Worm (Caenorhabditis elegans) whole organism, early embryonic: ENCODE measurements around the gene D2045.7.

Experiments used
- B0310.2 ChIP-seq: sonication (generic microtip); optimal IDR thresholded peaks from 2 replicates; lab custom pipeline; 2016; ENCODE audit warnings: mild to moderate bottlenecking, missing genetic modification characterization, missing compliant biosample characterization
- F13C5.2 ChIP-seq: sonication (generic microtip); optimal IDR thresholded peaks from 2 replicates; lab custom pipeline; 2017; ENCODE audit warnings: mild to moderate bottlenecking, missing genetic modification characterization, inconsistent platforms, missing compliant biosample characterization
- aly-1 ChIP-seq: sonication (generic microtip); optimal IDR thresholded peaks from 2 replicates; lab custom pipeline; 2016; ENCODE audit warnings: missing genetic modification characterization, missing compliant biosample characterization
- ama-1 ChIP-seq: fragments of 150-350 bp; optimal IDR thresholded peaks from 2 replicates; lab custom pipeline; 2014
- ceh-13 ChIP-seq: fragments of 200-800 bp; sonication (Bioruptor generic); optimal IDR thresholded peaks from 2 replicates; lab custom pipeline; 2018; ENCODE audit warnings: mild to moderate bottlenecking, missing genetic modification characterization, missing compliant biosample characterization
- flt-1 ChIP-seq: fragments of 200-800 bp; sonication (Bioruptor generic); IDR thresholded peaks from 2 replicates; pipeline ENCODE4 v1.3.6; 2022; ENCODE audit warnings: missing genetic modification characterization, missing compliant biosample characterization
- hmbx-1 ChIP-seq: sonication (generic microtip); optimal IDR thresholded peaks from 2 replicates; lab custom pipeline; 2016; ENCODE audit warnings: mild to moderate bottlenecking, missing genetic modification characterization, missing compliant biosample characterization
- hmg-4 ChIP-seq: fragments of 200-800 bp; sonication (Bioruptor generic); optimal IDR thresholded peaks from 2 replicates; lab custom pipeline; 2018; ENCODE audit warnings: mild to moderate bottlenecking, missing genetic modification characterization, missing compliant biosample characterization
- sea-1 ChIP-seq: fragments of 200-800 bp; sonication (Bioruptor generic); conservative IDR thresholded peaks from 2 replicates; pipeline ENCODE4 v1.3.6; 2022; ENCODE audit warnings: missing genetic modification characterization, missing compliant biosample characterization
- tbx-11 ChIP-seq: fragments of 200-800 bp; sonication (Bioruptor generic); IDR thresholded peaks from 2 replicates; pipeline ENCODE4 v1.3.6; 2022; ENCODE audit warnings: missing genetic modification characterization, missing compliant biosample characterization
- tbx-37 ChIP-seq: fragments of 200-800 bp; sonication (Bioruptor generic); conservative IDR thresholded peaks from 2 replicates; pipeline ENCODE4 v1.3.6; 2022; ENCODE audit warnings: missing genetic modification reagents, missing genetic modification characterization, missing compliant biosample characterization
- tra-4 ChIP-seq: sonication (generic microtip); optimal IDR thresholded peaks from 2 replicates; lab custom pipeline; 2017; ENCODE audit warnings: missing genetic modification characterization, missing compliant biosample characterization

- no peak for TF ChIP-seq B0310.2 (tag; lab: Kevin White, UChicago)
- TF ChIP-seq sea-1 (GFP tag; lab: Robert Waterston, UW): no peak
- no peak for TF ChIP-seq tbx-37 (GFP tag; lab: Robert Waterston, UW)
- TF ChIP-seq ceh-13 (GFP tag; lab: Kevin White, UChicago): no peak
- no peak for TF ChIP-seq ama-1 (lab: Kevin White, UChicago)
- no peak for TF ChIP-seq tbx-11 (GFP tag; lab: Robert Waterston, UW)
- no peak for TF ChIP-seq tra-4 (tag; lab: Kevin White, UChicago)
- TF ChIP-seq aly-1 (tag; lab: Kevin White, UChicago): no peak
- TF ChIP-seq flt-1 (GFP tag; lab: Robert Waterston, UW): no peak
- no peak for TF ChIP-seq F13C5.2 (tag; lab: Kevin White, UChicago)
- TF ChIP-seq hmbx-1 (tag; lab: Kevin White, UChicago): no peak
- TF ChIP-seq hmg-4 (GFP tag; lab: Kevin White, UChicago): no peak
Measured at ce11 chrIII:10503753-10504152, 24.5 kb downstream of the D2045.7 start, which contains the start of gene rab-33.
